Fruit fly (Drosophila melanogaster) whole organism, embryonic: ENCODE results near the gene CG6726.

Source experiments
- CG11456 ChIP-seq: fragments of 200-800 bp; sonication (Bioruptor generic); IDR thresholded peaks from 3 replicates; pipeline ENCODE4 v1.3.6; 2022; ENCODE audit warnings: missing biosample characterization, missing genetic modification characterization
- CG12659 ChIP-seq: fragments of 200-800 bp; sonication (Bioruptor generic); optimal IDR thresholded peaks from 3 replicates; lab custom pipeline; 2017; ENCODE audit warnings: mild to moderate bottlenecking, missing biosample characterization, missing genetic modification reagents, missing genetic modification characterization
- CG14965 ChIP-seq: fragments of 200-800 bp; sonication (Bioruptor generic); optimal IDR thresholded peaks from 2 replicates; lab custom pipeline; 2016; ENCODE audit warnings: missing biosample characterization, missing genetic modification characterization, borderline replicate concordance
- CG17385 ChIP-seq: fragments of 200-800 bp; sonication (Bioruptor generic); optimal IDR thresholded peaks from 3 replicates; lab custom pipeline; 2018; ENCODE audit warnings: missing biosample characterization, mild to moderate bottlenecking, missing genetic modification characterization
- CG2116 ChIP-seq: fragments of 200-800 bp; sonication (Bioruptor generic); optimal IDR thresholded peaks from 3 replicates; lab custom pipeline; 2018; ENCODE audit warnings: missing biosample characterization, mild to moderate bottlenecking, missing genetic modification characterization
- CG42726 ChIP-seq: fragments of 200-800 bp; sonication (Bioruptor generic); IDR thresholded peaks from 2 replicates; pipeline ENCODE4 v1.3.6; 2022; ENCODE audit warnings: missing biosample characterization, missing genetic modification characterization; ENCODE audit not compliant: partially characterized antibody
- CG4404 ChIP-seq: fragments of 200-800 bp; sonication (Bioruptor generic); IDR thresholded peaks from 2 replicates; pipeline ENCODE4 v1.3.6; 2022; ENCODE audit warnings: missing biosample characterization, missing genetic modification characterization
- CG5180 ChIP-seq: fragments of 200-800 bp; sonication (Bioruptor generic); optimal IDR thresholded peaks from 3 replicates; lab custom pipeline; 2017; ENCODE audit warnings: missing biosample characterization, missing genetic modification characterization, mild to moderate bottlenecking, moderate library complexity, missing genetic modification reagents
- CG6654 ChIP-seq: fragments of 200-800 bp; sonication (Bioruptor generic); optimal IDR thresholded peaks from 2 replicates; lab custom pipeline; 2017; ENCODE audit warnings: missing biosample characterization, mild to moderate bottlenecking, missing genetic modification characterization
- CG6683 ChIP-seq: fragments of 200-800 bp; sonication (Bioruptor generic); optimal IDR thresholded peaks from 2 replicates; lab custom pipeline; 2017; ENCODE audit warnings: missing biosample characterization, mild to moderate bottlenecking, missing genetic modification characterization, missing genetic modification reagents
- CG7963 ChIP-seq: fragments of 200-800 bp; sonication (Bioruptor generic); IDR thresholded peaks from 3 replicates; pipeline ENCODE4 v1.3.6; 2022; ENCODE audit warnings: missing biosample characterization, missing genetic modification characterization; ENCODE audit not compliant: partially characterized antibody
- CG9609 ChIP-seq: fragments of 200-800 bp; sonication (Bioruptor generic); optimal IDR thresholded peaks from 3 replicates; lab custom pipeline; 2016; ENCODE audit warnings: missing biosample characterization, missing genetic modification characterization
- CG9797 ChIP-seq: fragments of 200-800 bp; sonication (Bioruptor generic); optimal IDR thresholded peaks from 3 replicates; lab custom pipeline; 2018; ENCODE audit warnings: missing biosample characterization, mild to moderate bottlenecking, missing genetic modification characterization
- Dek ChIP-seq: fragments of 200-800 bp; sonication (Bioruptor generic); optimal IDR thresholded peaks from 3 replicates; lab custom pipeline; 2019; ENCODE audit warnings: missing biosample characterization, mild to moderate bottlenecking, missing genetic modification characterization, moderate library complexity
- Ets65A ChIP-seq: fragments of 200-800 bp; sonication (Bioruptor generic); peaks from one replicate; lab custom pipeline; 2016; ENCODE audit warnings: missing biosample characterization, missing genetic modification characterization
- Ets97D ChIP-seq: fragments of 200-800 bp; sonication (Bioruptor generic); optimal IDR thresholded peaks from 3 replicates; lab custom pipeline; 2016; ENCODE audit warnings: missing biosample characterization, missing genetic modification characterization
- Fer2 ChIP-seq: fragments of 200-800 bp; sonication (Bioruptor generic); optimal IDR thresholded peaks from 2 replicates; lab custom pipeline; 2018; ENCODE audit warnings: missing biosample characterization, mild to moderate bottlenecking, missing genetic modification characterization, moderate library complexity
- Fer3 ChIP-seq: fragments of 200-800 bp; sonication (Bioruptor generic); optimal IDR thresholded peaks from 2 replicates; lab custom pipeline; 2018; ENCODE audit warnings: missing biosample characterization, mild to moderate bottlenecking, missing genetic modification characterization, moderate library complexity
- Mad ChIP-seq: fragments of 200-800 bp; sonication (Bioruptor generic); optimal IDR thresholded peaks from 2 replicates; lab custom pipeline; 2016; ENCODE audit warnings: missing biosample characterization, missing genetic modification characterization
- Taf1 ChIP-seq: fragments of 200-800 bp; sonication (Bioruptor generic); IDR thresholded peaks from 2 replicates; pipeline ENCODE4 v1.3.6; 2022; ENCODE audit warnings: missing biosample characterization, missing genetic modification characterization
- Usf ChIP-seq: fragments of 200-800 bp; sonication (Bioruptor generic); optimal IDR thresholded peaks from 2 replicates; lab custom pipeline; 2017; ENCODE audit warnings: missing genotype, missing biosample characterization, missing genetic modification characterization
- cad ChIP-seq: fragments of >200 bp; optimal IDR thresholded peaks from 2 replicates; lab custom pipeline; 2017; ENCODE audit warnings: missing biosample characterization, missing genetic modification characterization
- caup ChIP-seq: fragments of 200-800 bp; sonication (Bioruptor generic); optimal IDR thresholded peaks from 3 replicates; lab custom pipeline; 2017; ENCODE audit warnings: missing biosample characterization, mild to moderate bottlenecking, missing genetic modification characterization, moderate library complexity; ENCODE audit not compliant: severe bottlenecking
- chm ChIP-seq: fragments of 200-800 bp; sonication (Bioruptor generic); IDR thresholded peaks from 2 replicates; pipeline ENCODE4 v1.3.6; 2022; ENCODE audit warnings: missing biosample characterization, missing genetic modification characterization
- chn ChIP-seq: fragments of 200-800 bp; sonication (Bioruptor generic); optimal IDR thresholded peaks from 2 replicates; lab custom pipeline; 2016; ENCODE audit warnings: missing biosample characterization, missing genetic modification characterization
- corto ChIP-seq: fragments of 200-800 bp; sonication (Bioruptor generic); optimal IDR thresholded peaks from 2 replicates; lab custom pipeline; 2016; ENCODE audit warnings: missing biosample characterization, mild to moderate bottlenecking, missing genetic modification characterization, moderate library complexity
- crol ChIP-seq: fragments of 200-800 bp; sonication (Bioruptor generic); IDR thresholded peaks from 2 replicates; pipeline ENCODE4 v1.3.6; 2022; ENCODE audit warnings: missing biosample characterization, missing genetic modification characterization
- gcm2 ChIP-seq: fragments of 200-800 bp; sonication (Bioruptor generic); optimal IDR thresholded peaks from 2 replicates; lab custom pipeline; 2016; ENCODE audit warnings: missing biosample characterization, missing genetic modification characterization
- grau ChIP-seq: fragments of 200-800 bp; optimal IDR thresholded peaks from 3 replicates; lab custom pipeline; 2019; ENCODE audit warnings: missing biosample characterization, mild to moderate bottlenecking, missing genetic modification characterization, moderate library complexity
- gt ChIP-seq: fragments of 200-800 bp; sonication (Bioruptor generic); IDR thresholded peaks from 2 replicates; pipeline ENCODE4 v1.3.6; 2022; ENCODE audit warnings: missing biosample characterization, missing genetic modification characterization
- hkb ChIP-seq, 2 experiments: fragments of 200-800 bp in 1 of 2; fragments of >200 bp in 1 of 2; sonication (Bioruptor generic) in 1 of 2; IDR thresholded peaks in 1 of 2; optimal IDR thresholded peaks in 1 of 2; 2 replicates each; pipeline versions ENCODE4 v1.3.6 to Lab custom; 2017 to 2022; ENCODE audit warnings: missing biosample characterization in 1 of 2, missing genetic modification characterization in 1 of 2
- hth ChIP-seq: fragments of >200 bp; optimal IDR thresholded peaks from 2 replicates; lab custom pipeline; 2017; ENCODE audit warnings: inconsistent platforms
- ind ChIP-seq: fragments of 200-800 bp; sonication (Bioruptor generic); optimal IDR thresholded peaks from 3 replicates; lab custom pipeline; 2016; ENCODE audit warnings: missing biosample characterization, missing genetic modification characterization
- jigr1 ChIP-seq: fragments of 200-800 bp; sonication (Bioruptor generic); IDR thresholded peaks from 3 replicates; pipeline ENCODE4 v1.3.6; 2022; ENCODE audit warnings: missing biosample characterization, missing genetic modification characterization
- kay ChIP-seq: fragments of 200-800 bp; sonication (Bioruptor generic); optimal IDR thresholded peaks from 2 replicates; lab custom pipeline; 2016; ENCODE audit warnings: missing biosample characterization, missing genetic modification characterization
- lab ChIP-seq: fragments of 200-800 bp; sonication (Bioruptor generic); optimal IDR thresholded peaks from 3 replicates; lab custom pipeline; 2017; ENCODE audit warnings: missing biosample characterization, missing genetic modification characterization, mild to moderate bottlenecking, moderate library complexity, missing genetic modification reagents
- nerfin-2 ChIP-seq: fragments of 200-800 bp; sonication (Bioruptor generic); IDR thresholded peaks from 2 replicates; pipeline ENCODE4 v1.3.6; 2022; ENCODE audit warnings: missing biosample characterization, missing genetic modification characterization; ENCODE audit not compliant: partially characterized antibody
- pb ChIP-seq: fragments of 200-800 bp; sonication (Bioruptor generic); optimal IDR thresholded peaks from 3 replicates; lab custom pipeline; 2016; ENCODE audit warnings: missing biosample characterization, missing genetic modification characterization
- prd ChIP-seq, 3 experiments: fragments of >200 bp in 2 of 3; fragments of 200-800 bp in 1 of 3; sonication (Bioruptor generic) in 1 of 3; optimal IDR thresholded peaks in 2 of 3; IDR thresholded peaks in 1 of 3; 2 replicates in 2 of 3; 3 replicates in 1 of 3; pipeline versions ENCODE4 v1.3.6 to Lab custom; 2017 to 2022; ENCODE audit warnings: missing biosample characterization in 1 of 3, missing genetic modification characterization in 1 of 3
- pum ChIP-seq: fragments of 200-800 bp; sonication (Bioruptor generic); optimal IDR thresholded peaks from 2 replicates; lab custom pipeline; 2016; ENCODE audit warnings: missing biosample characterization, missing genetic modification characterization
- sc ChIP-seq, 3 experiments: fragments of >200 bp in 2 of 3; fragments of 200-800 bp in 1 of 3; sonication (Bioruptor generic) in 1 of 3; optimal IDR thresholded peaks; 2 replicates in 2 of 3; 3 replicates in 1 of 3; lab custom pipeline; 2017; ENCODE audit warnings: mild to moderate bottlenecking in 1 of 3, missing biosample characterization in 1 of 3, missing genetic modification characterization in 1 of 3, missing genetic modification reagents in 1 of 3
- tll ChIP-seq, 2 experiments: fragments of 200-800 bp in 1 of 2; fragments of >200 bp in 1 of 2; sonication (Bioruptor generic) in 1 of 2; optimal IDR thresholded peaks; 2 replicates each; lab custom pipeline; 2017 to 2019; ENCODE audit warnings: missing biosample characterization in 2 of 2, missing genetic modification characterization in 2 of 2, mild to moderate bottlenecking in 1 of 2, moderate library complexity in 1 of 2
- zen ChIP-seq: fragments of 200-800 bp; sonication (Bioruptor generic); optimal IDR thresholded peaks from 3 replicates; lab custom pipeline; 2018; ENCODE audit warnings: missing biosample characterization, mild to moderate bottlenecking, missing genetic modification characterization, moderate library complexity

The CG6726 gene

dm6 chr3R:23138439-23138838 lies 46.9 kb downstream of the CG6726 start:
- no peak for TF ChIP-seq CG4404 (GFP tag; lab: Robert Waterston, UW)
- TF ChIP-seq CG9797: no peak
- TF ChIP-seq CG6654 (GFP tag; lab: Kevin White, UChicago): no peak
- no peak for TF ChIP-seq Fer3 (tag; lab: Kevin White, UChicago)
- no peak for TF ChIP-seq pum
- no peak for TF ChIP-seq Taf1 (GFP tag; lab: Robert Waterston, UW)
- TF ChIP-seq zen (tag; lab: Kevin White, UChicago): peak; percentile 45
- TF ChIP-seq Usf (GFP tag; lab: Kevin White, UChicago): no peak
- no peak for TF ChIP-seq sc (optimal IDR thresholded peaks at IDR 0.05; lab: Kevin White, UChicago)
- TF ChIP-seq sc (GFP tag; optimal IDR thresholded peaks at IDR 0.05; lab: Kevin White, UChicago): no peak
- TF ChIP-seq CG6683 (GFP tag; lab: Kevin White, UChicago): no peak
- TF ChIP-seq grau (tag; lab: Kevin White, UChicago): no peak
- TF ChIP-seq Fer2 (tag; lab: Kevin White, UChicago): no peak
- no peak for TF ChIP-seq Dek
- TF ChIP-seq ind (GFP tag; lab: Kevin White, UChicago): no peak
- no peak for TF ChIP-seq gcm2
- no peak for TF ChIP-seq hkb (optimal IDR thresholded peaks at IDR 0.05; lab: Kevin White, UChicago)
- TF ChIP-seq hkb (GFP tag; IDR thresholded peaks at IDR 0.05; lab: Robert Waterston, UW): no peak
- TF ChIP-seq jigr1 (GFP tag; lab: Robert Waterston, UW): no peak
- TF ChIP-seq chm (GFP tag; lab: Robert Waterston, UW): no peak
- TF ChIP-seq CG14965 (GFP tag; lab: Kevin White, UChicago): no peak
- TF ChIP-seq CG12659 (GFP tag; lab: Kevin White, UChicago): no peak
- TF ChIP-seq Mad (GFP tag; lab: Kevin White, UChicago): no peak
- TF ChIP-seq cad (GFP tag; lab: Kevin White, UChicago): peak; percentile 73
- TF ChIP-seq CG5180 (GFP tag; lab: Kevin White, UChicago): no peak
- TF ChIP-seq hth: no peak
- no peak for TF ChIP-seq chn (GFP tag; lab: Kevin White, UChicago)
- no peak for TF ChIP-seq lab
- no peak for TF ChIP-seq CG2116 (GFP tag; lab: Kevin White, UChicago)
- no peak for TF ChIP-seq gt (GFP tag; lab: Robert Waterston, UW)
- no peak for TF ChIP-seq CG11456 (GFP tag; lab: Robert Waterston, UW)
- TF ChIP-seq prd (optimal IDR thresholded peaks at IDR 0.05; lab: Kevin White, UChicago): no peak
- TF ChIP-seq prd (GFP tag; IDR thresholded peaks at IDR 0.05; lab: Robert Waterston, UW): peak; percentile 29; the same call in 1 of the 3 replicates
- TF ChIP-seq Ets97D (GFP tag; lab: Kevin White, UChicago): no peak
- no peak for TF ChIP-seq crol
- no peak for TF ChIP-seq CG9609 (GFP tag; lab: Kevin White, UChicago)
- TF ChIP-seq CG7963 (GFP tag; lab: Robert Waterston, UW): no peak
- no peak for TF ChIP-seq pb (GFP tag; lab: Kevin White, UChicago)
- TF ChIP-seq caup (GFP tag; lab: Kevin White, UChicago): no peak
- no peak for TF ChIP-seq CG42726
- TF ChIP-seq nerfin-2: no peak
- peak; percentile 28 for TF ChIP-seq Ets65A (GFP tag; lab: Kevin White, UChicago)
- TF ChIP-seq corto (GFP tag; lab: Kevin White, UChicago): no peak
- TF ChIP-seq CG17385: no peak
- peak in 1 of 2 experiments; percentile 86 for TF ChIP-seq tll (GFP tag; optimal IDR thresholded peaks at IDR 0.05; lab: Kevin White, UChicago)
- no peak for TF ChIP-seq kay
